Fruit fly (Drosophila melanogaster): ENCODE results near the gene CG7059.

CG7059 gene

DNA sequence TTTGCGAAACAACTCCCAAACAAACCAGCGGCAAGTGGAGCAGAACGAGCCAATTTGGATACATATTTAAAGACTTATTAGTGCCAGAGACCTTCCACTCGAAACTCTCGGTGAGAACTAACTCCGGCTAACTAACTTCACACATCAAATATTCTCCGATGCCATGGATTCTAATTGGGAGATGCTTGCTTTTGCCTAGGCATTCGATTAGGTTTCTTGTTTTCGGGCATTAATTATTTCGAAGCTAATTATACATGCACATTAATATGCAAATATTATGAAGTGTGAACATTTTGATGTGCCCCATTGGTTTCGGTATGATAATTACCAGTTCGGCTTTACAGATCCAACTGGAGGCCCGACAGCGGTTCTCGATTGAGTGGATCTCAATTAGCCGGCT lies 47.4 kb upstream of the CG7059 start, which contains the start of gene CG5386 (continued):
- TF ChIP-seq knrl (GFP tag; IDR thresholded peaks at IDR 0.05; ENCODE audit: partially characterized antibody) (no peak), CG8765 (GFP tag; IDR thresholded peaks at IDR 0.05) (no peak)

DNA sequence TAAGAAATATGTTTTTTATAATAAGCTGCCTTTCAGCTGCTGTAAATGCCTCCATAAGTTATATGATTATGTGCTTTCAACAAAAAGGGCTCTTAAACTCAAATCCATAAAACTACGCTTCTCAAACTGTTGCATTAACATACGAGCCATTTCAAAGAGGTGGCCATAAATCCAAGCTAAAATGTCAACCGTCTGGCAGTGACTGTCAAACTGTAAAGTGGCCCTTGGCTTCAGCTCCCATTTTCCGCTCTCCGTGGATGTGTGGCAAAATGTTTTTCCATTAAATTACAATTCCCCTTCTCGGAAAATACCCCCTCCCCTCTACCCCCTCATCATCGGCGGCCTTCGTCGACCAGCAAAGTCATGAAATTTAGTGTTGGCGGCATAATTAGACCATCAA lies 46.9 kb upstream of the CG7059 start:
- TF ChIP-seq en (GFP tag; optimal IDR thresholded peaks at IDR 0.05) (no peak), Ets65A (GFP tag) (peak; percentile 33), CG11696 (GFP tag; IDR thresholded peaks at IDR 0.05) (no peak), CG3838 (GFP tag; optimal IDR thresholded peaks at IDR 0.05) (no peak), CG7357 (GFP tag; IDR thresholded peaks at IDR 0.05) (no peak), cad (GFP tag; optimal IDR thresholded peaks at IDR 0.05) (peak; percentile 59), CG6654 (GFP tag; optimal IDR thresholded peaks at IDR 0.05) (peak; percentile 88), abd-A (tag; optimal IDR thresholded peaks at IDR 0.05) (no peak), CG6689 (GFP tag; IDR thresholded peaks at IDR 0.05) (no peak)

DNA sequence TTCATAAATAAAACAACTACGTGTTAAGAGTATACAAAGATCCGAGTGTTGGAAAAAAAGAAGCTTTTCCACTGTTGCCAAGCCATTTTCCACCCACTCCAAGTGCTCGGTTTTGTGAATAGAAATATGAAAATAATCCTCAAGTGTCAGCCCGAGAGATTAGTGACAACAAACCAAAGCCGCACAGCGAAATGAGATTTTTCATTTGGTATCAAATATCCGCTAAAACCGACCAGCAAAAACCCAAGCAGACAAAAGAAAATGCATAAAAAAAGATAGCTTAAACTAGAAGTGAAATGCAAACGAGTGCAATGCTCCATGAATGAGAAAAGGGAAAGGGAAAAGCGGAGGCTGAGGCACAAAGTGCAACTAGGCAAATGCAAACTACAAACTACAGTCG lies 38.2 kb upstream of the CG7059 start, which contains the start of gene rdhB:
rdhB (plus strand) TSS at position 301 of the 400 bp plus-strand sequence.
- TF ChIP-seq corto (GFP tag; optimal IDR thresholded peaks at IDR 0.05) (no peak), CG5180 (GFP tag; optimal IDR thresholded peaks at IDR 0.05) (no peak), CG1602 (GFP tag; optimal IDR thresholded peaks at IDR 0.05) (no peak), shn (GFP tag; optimal IDR thresholded peaks at IDR 0.05) (no peak), CG32772 (GFP tag; IDR thresholded peaks at IDR 0.05) (no peak), da (GFP tag; optimal IDR thresholded peaks at IDR 0.05) (no peak), gcm (GFP tag; optimal IDR thresholded peaks at IDR 0.05) (no peak), NFAT (GFP tag; IDR thresholded peaks at IDR 0.05) (no peak), CG13424 (tag; optimal IDR thresholded peaks at IDR 0.05) (no peak), CG12769 (tag; optimal IDR thresholded peaks at IDR 0.05) (no peak), trem (tag; optimal IDR thresholded peaks at IDR 0.05) (no peak)

DNA sequence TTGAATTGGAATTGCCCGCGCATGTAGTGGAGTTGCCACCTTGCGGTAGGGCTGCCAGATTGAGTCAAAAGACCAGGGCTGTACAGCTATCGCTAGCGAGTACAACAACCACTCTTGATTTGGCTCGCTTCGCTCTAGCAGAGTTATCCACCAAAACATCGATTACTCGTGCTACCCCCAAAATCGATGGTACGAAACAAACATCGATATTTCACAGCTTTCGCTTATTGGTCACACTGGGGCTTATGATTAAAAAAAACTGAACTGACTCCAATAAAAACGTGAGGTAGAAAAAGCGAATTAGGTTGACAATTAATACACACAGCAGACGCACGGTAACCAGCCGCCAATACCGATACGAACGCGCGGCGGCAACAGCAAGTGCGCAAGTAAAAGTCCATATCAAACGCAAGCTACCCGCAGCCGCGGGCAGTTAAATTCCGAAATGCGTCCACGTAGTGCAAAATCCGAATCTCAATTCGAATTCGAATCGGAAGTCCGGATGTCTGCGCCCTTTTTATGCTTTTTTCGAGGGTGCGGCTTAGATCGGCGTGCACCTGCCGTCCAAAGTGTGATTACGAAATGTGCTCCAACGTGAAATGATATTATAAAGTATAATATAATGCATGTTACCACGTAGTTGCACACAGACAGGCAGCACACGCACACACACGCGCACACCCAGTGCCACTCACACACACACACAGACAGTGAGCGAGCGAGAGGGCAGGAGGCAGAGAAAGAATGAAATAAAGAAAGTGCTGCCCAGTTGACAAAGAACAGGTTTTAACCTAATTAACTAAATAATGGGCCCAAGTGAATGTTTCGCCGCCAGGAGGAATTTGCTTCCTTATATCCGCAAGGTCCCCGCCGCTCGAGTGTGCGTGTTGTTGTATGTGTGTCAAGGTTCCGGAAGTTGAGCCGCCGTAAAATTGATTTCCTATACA lies 32.8 kb upstream of the CG7059 start, which contains the start of gene Sar1:
Sar1 (plus strand) TSS at position 222 of the 947 bp plus-strand sequence.
- TF ChIP-seq CG6854 (GFP tag; optimal IDR thresholded peaks at IDR 0.05) (peak; percentile 39), Sry-δ (GFP tag; optimal IDR thresholded peaks at IDR 0.05) (peak; percentile 92), CG3847 (GFP tag; IDR thresholded peaks at IDR 0.05) (peak; percentile 99), Xbp1 (GFP tag; optimal IDR thresholded peaks at IDR 0.05) (peak; percentile 46), gsb-n (tag; optimal IDR thresholded peaks at IDR 0.05) (peak; percentile 70), Nf-YA (GFP tag; IDR thresholded peaks at IDR 0.05) (no peak), CG15011 (GFP tag; optimal IDR thresholded peaks at IDR 0.05) (no peak), hkb (optimal IDR thresholded peaks at IDR 0.05) (peak; percentile 56), hkb (GFP tag; IDR thresholded peaks at IDR 0.05) (no peak), CG14050 (GFP tag; IDR thresholded peaks at IDR 0.05) (no peak), C15 (GFP tag; IDR thresholded peaks at IDR 0.05) (no peak), gro (GFP tag; optimal IDR thresholded peaks at IDR 0.05) (peak; percentile 81), CG4617 (GFP tag; optimal IDR thresholded peaks at IDR 0.05; ENCODE audit: borderline replicate concordance) (peak; percentile 60), CG30431 (GFP tag; optimal IDR thresholded peaks at IDR 0.05) (no peak), CG2129 (GFP tag; IDR thresholded peaks at IDR 0.05; ENCODE audit: partially characterized antibody) (peak; percentile 92), CrebB (tag; optimal IDR thresholded peaks at IDR 0.05) (peak; percentile 22), vnd (GFP tag; IDR thresholded peaks at IDR 0.05; ENCODE audit: partially characterized antibody) (peak; percentile 80), CG4707 (GFP tag; optimal IDR thresholded peaks at IDR 0.05) (no peak), CG42726 (GFP tag; IDR thresholded peaks at IDR 0.05; ENCODE audit: partially characterized antibody) (peak; percentile 96), zen (tag; optimal IDR thresholded peaks at IDR 0.05) (peak; percentile 74), CG8924 (tag; optimal IDR thresholded peaks at IDR 0.05) (peak; percentile 22), Dek (tag; optimal IDR thresholded peaks at IDR 0.05) (peak; percentile 41), Eip74EF (GFP tag; optimal IDR thresholded peaks at IDR 0.05) (peak in 1 of 2 experiments; percentile 83)
